In the genomic region with DNA sequence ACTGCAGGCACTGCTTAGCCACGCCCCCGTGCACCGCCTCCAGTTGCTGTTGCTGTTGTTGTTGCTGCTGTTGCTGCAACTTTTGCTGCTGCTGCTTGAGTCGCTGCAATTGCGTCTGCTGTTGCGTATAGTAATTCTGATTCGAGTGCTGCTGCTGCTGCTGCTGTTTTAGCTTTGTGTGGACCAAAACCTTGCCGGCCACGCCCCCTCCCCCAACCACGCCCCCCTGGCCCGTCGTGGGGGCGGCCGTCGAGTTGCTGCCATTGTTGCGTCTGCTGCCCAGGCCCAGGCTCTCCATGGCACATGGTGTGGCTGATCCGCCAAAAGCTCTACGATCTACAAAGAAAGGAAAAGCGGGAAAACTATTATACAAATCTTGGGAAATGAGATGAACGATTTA, we compare ENCODE assay signal across 2 fruit fly cellular contexts.
TF ChIP-seq lines count a peak whose summit lies in the region.

No protein-coding gene starts in this region.

- TF ChIP-seq CTCF in whole organism, embryonic (GFP tag; optimal IDR thresholded peaks at IDR 0.05; lab: Kevin White, UChicago), result no peak

TF ChIP-seq in whole organism, embryonic, 481 proteins besides CTCF, POLR2A, EP300 and RAD21:
- TF ChIP-seq Ets65A (GFP tag; lab: Kevin White, UChicago) (peak; percentile 56), Stat92E (GFP tag; optimal IDR thresholded peaks at IDR 0.05; lab: Kevin White, UChicago) (no peak), Hr39 (optimal IDR thresholded peaks at IDR 0.05; lab: Kevin White, UChicago) (peak; percentile 55)

TF ChIP-seq in whole organism, wandering third instar larva, 38 proteins besides CTCF, POLR2A, EP300 and RAD21:
- TF ChIP-seq rgr (GFP tag; optimal IDR thresholded peaks at IDR 0.05; lab: Kevin White, UChicago) (no peak), Dfd (GFP tag; optimal IDR thresholded peaks at IDR 0.05; lab: Kevin White, UChicago) (peak; percentile 99)
TF ChIP-seq in whole organism, wandering third instar larva: peak in this region for 1.

Comparison
In these comparisons a context has a peak if more than half of its experiments do, and no peak if none do; other contexts are left out.
1. Of the 10 proteins assayed by ChIP-seq in both whole organism, embryonic and whole organism, wandering third instar larva: peak only in whole organism, embryonic: none; only in whole organism, wandering third instar larva: Dfd; in both: none; in neither: 9.